Fruit fly (Drosophila melanogaster): Measurements from ENCODE around the gene CG31909.

Gene CG31909

dm6 chr2L:7232713-7233112 is 24.6 kb upstream of the CG31909 start, which contains the start of gene CG43800:
Gene CG43800, minus strand, starts transcription at chr2L:7232813.
- no peak for TF ChIP-seq D1 (tag; optimal IDR thresholded peaks at IDR 0.05)
- TF ChIP-seq CG10348 (GFP tag; IDR thresholded peaks at IDR 0.05): no peak
- TF ChIP-seq CG4496 (GFP tag; IDR thresholded peaks at IDR 0.05): no peak
- no peak for TF ChIP-seq fd96Ca (GFP tag; IDR thresholded peaks at IDR 0.05)
- no peak for TF ChIP-seq CG9948 (tag; optimal IDR thresholded peaks at IDR 0.05)
- no peak for TF ChIP-seq CG32121 (GFP tag; IDR thresholded peaks at IDR 0.05)
- no peak for TF ChIP-seq CG8301 (tag; optimal IDR thresholded peaks at IDR 0.05)
- TF ChIP-seq Ets98B (GFP tag; IDR thresholded peaks at IDR 0.05): no peak
- no peak for TF ChIP-seq Pif1B (GFP tag; optimal IDR thresholded peaks at IDR 0.05)
- TF ChIP-seq CG34367 (tag; optimal IDR thresholded peaks at IDR 0.05): no peak

dm6 chr2L:7239310-7239709 is 18.0 kb upstream of the CG31909 start:
- TF ChIP-seq EcR (GFP tag; optimal IDR thresholded peaks at IDR 0.05): no peak
- peak; percentile 21 for TF ChIP-seq Snoo (tag; optimal IDR thresholded peaks at IDR 0.05)

- TF ChIP-seq CG4496 (GFP tag; IDR thresholded peaks at IDR 0.05): no peak
- TF ChIP-seq CG17806 (tag; optimal IDR thresholded peaks at IDR 0.05): no peak
These were observed 17.0 kb upstream of the CG31909 start for dm6 chr2L:7240311-7240710.

- no peak for TF ChIP-seq Pif1B (GFP tag; optimal IDR thresholded peaks at IDR 0.05)
- TF ChIP-seq CG9948 (tag; optimal IDR thresholded peaks at IDR 0.05): no peak
- no peak for TF ChIP-seq CG8159 (tag; optimal IDR thresholded peaks at IDR 0.05)
- TF ChIP-seq EcR (GFP tag; optimal IDR thresholded peaks at IDR 0.05): no peak
- no peak for TF ChIP-seq Pif1A (GFP tag; optimal IDR thresholded peaks at IDR 0.05)
- TF ChIP-seq CG4496 (GFP tag; IDR thresholded peaks at IDR 0.05): no peak
- TF ChIP-seq CG10348 (GFP tag; IDR thresholded peaks at IDR 0.05): no peak
- TF ChIP-seq CG34367 (tag; optimal IDR thresholded peaks at IDR 0.05): no peak
- TF ChIP-seq Snoo (tag; optimal IDR thresholded peaks at IDR 0.05): no peak
- TF ChIP-seq D1 (tag; optimal IDR thresholded peaks at IDR 0.05): no peak
- TF ChIP-seq CG13204 (GFP tag; optimal IDR thresholded peaks at IDR 0.05): no peak
- TF ChIP-seq gl (tag; optimal IDR thresholded peaks at IDR 0.05): no peak
- no peak for TF ChIP-seq CG17806 (tag; optimal IDR thresholded peaks at IDR 0.05)
- no peak for TF ChIP-seq CG32121 (GFP tag; IDR thresholded peaks at IDR 0.05)
- no peak for TF ChIP-seq fd96Ca (GFP tag; IDR thresholded peaks at IDR 0.05)
- TF ChIP-seq CG8301 (tag; optimal IDR thresholded peaks at IDR 0.05): no peak
These were observed 16.3 kb upstream of the CG31909 start for dm6 chr2L:7240964-7241363.

- no peak for TF ChIP-seq D1 (tag; optimal IDR thresholded peaks at IDR 0.05)
- no peak for TF ChIP-seq CG9948 (tag; optimal IDR thresholded peaks at IDR 0.05)
- TF ChIP-seq fd96Ca (GFP tag; IDR thresholded peaks at IDR 0.05): no peak
- TF ChIP-seq EcR (GFP tag; optimal IDR thresholded peaks at IDR 0.05): no peak
- no peak for TF ChIP-seq CG17806 (tag; optimal IDR thresholded peaks at IDR 0.05)
- no peak for TF ChIP-seq CG8301 (tag; optimal IDR thresholded peaks at IDR 0.05)
- no peak for TF ChIP-seq Pif1A (GFP tag; optimal IDR thresholded peaks at IDR 0.05)
- no peak for TF ChIP-seq CG4496 (GFP tag; IDR thresholded peaks at IDR 0.05)
- TF ChIP-seq CG8159 (tag; optimal IDR thresholded peaks at IDR 0.05): no peak
- no peak for TF ChIP-seq Ets98B (GFP tag; IDR thresholded peaks at IDR 0.05)
- no peak for TF ChIP-seq gl (tag; optimal IDR thresholded peaks at IDR 0.05)
- TF ChIP-seq CG12605 (GFP tag; IDR thresholded peaks at IDR 0.05): no peak
- TF ChIP-seq CG10348 (GFP tag; IDR thresholded peaks at IDR 0.05): no peak
- TF ChIP-seq Snoo (tag; optimal IDR thresholded peaks at IDR 0.05): no peak
- no peak for TF ChIP-seq CG14655 (GFP tag; optimal IDR thresholded peaks at IDR 0.05)
These were observed 15.8 kb upstream of the CG31909 start for dm6 chr2L:7241499-7241898.

- TF ChIP-seq CG10348 (GFP tag; IDR thresholded peaks at IDR 0.05) (no peak), CG12605 (GFP tag; IDR thresholded peaks at IDR 0.05) (no peak)
These were observed 15.0 kb upstream of the CG31909 start for dm6 chr2L:7242240-7242793.

- TF ChIP-seq CG15710 (tag; optimal IDR thresholded peaks at IDR 0.05) (no peak), rn (GFP tag; IDR thresholded peaks at IDR 0.05) (no peak), CG10348 (GFP tag; IDR thresholded peaks at IDR 0.05) (no peak)
These were observed 9.2 kb upstream of the CG31909 start for dm6 chr2L:7248114-7248513.

dm6 chr2L:7249293-7249819 is 8.0 kb upstream of the CG31909 start, which contains the start of gene Ndae1:
Gene Ndae1, minus strand, starts transcription at chr2L:7249343.
- TF ChIP-seq CG4496 (GFP tag; IDR thresholded peaks at IDR 0.05) (peak; percentile 64; the same call in 2 of the 3 replicates), CG10348 (GFP tag; IDR thresholded peaks at IDR 0.05) (no peak), fd96Ca (GFP tag; IDR thresholded peaks at IDR 0.05) (0 out of 3 replicates have a peak, but pooled peaks have one; percentile 25), D1 (tag; optimal IDR thresholded peaks at IDR 0.05) (no peak)
